Worm (Caenorhabditis elegans) whole organism, L1 larva: Measurements from ENCODE around the gene wrt-9.

Experiments
- alr-1 ChIP-seq: fragments of 200-800 bp; sonication (Bioruptor generic); optimal IDR thresholded peaks from 2 replicates; lab custom pipeline; 2018; ENCODE audit warnings: borderline replicate concordance, mild to moderate bottlenecking, missing genetic modification characterization, missing compliant biosample characterization
- ama-1 ChIP-seq: fragments of 150-350 bp; optimal IDR thresholded peaks from 2 replicates; lab custom pipeline; 2014
- ceh-63 ChIP-seq: fragments of 200-800 bp; sonication (Bioruptor generic); optimal IDR thresholded peaks from 2 replicates; lab custom pipeline; 2018; ENCODE audit warnings: mild to moderate bottlenecking, missing genetic modification characterization, missing compliant biosample characterization
- ceh-82 ChIP-seq, 3 experiments: fragments of 150-350 bp in 1 of 3; sonication (generic microtip) in 2 of 3; optimal IDR thresholded peaks; 2 replicates each; lab custom pipeline; 2014 to 2017; ENCODE audit warnings: missing biosample characterization in 3 of 3, missing genetic modification characterization in 3 of 3
- ceh-88 ChIP-seq: fragments of 200-800 bp; sonication (Bioruptor generic); IDR thresholded peaks from 2 replicates; pipeline ENCODE4 v1.3.6; 2022; ENCODE audit warnings: missing genetic modification characterization, missing compliant biosample characterization
- ceh-90 ChIP-seq: sonication (generic microtip); optimal IDR thresholded peaks from 2 replicates; lab custom pipeline; 2016; ENCODE audit warnings: missing genetic modification characterization, missing compliant biosample characterization
- ces-1 ChIP-seq: fragments of 150-350 bp; optimal IDR thresholded peaks from 2 replicates; lab custom pipeline; 2014; ENCODE audit warnings: missing biosample characterization, missing genetic modification reagents, missing genetic modification characterization
- efl-1 ChIP-seq, 4 experiments: fragments of 150-350 bp; optimal IDR thresholded peaks in 3 of 4; peaks in 1 of 4; 1 replicate in 1 of 4; 2 replicates in 3 of 4; lab custom pipeline; 2014; ENCODE audit warnings: missing biosample characterization in 2 of 4, missing genetic modification characterization in 2 of 4, missing genetic modification reagents in 2 of 4
- efl-3 ChIP-seq: fragments of 200-800 bp; sonication (Bioruptor generic); optimal IDR thresholded peaks from 2 replicates; lab custom pipeline; 2018; ENCODE audit warnings: mild to moderate bottlenecking, missing genetic modification characterization, missing compliant biosample characterization
- egl-27 ChIP-seq, 2 experiments: fragments of 150-350 bp in 1 of 2; sonication (generic microtip); optimal IDR thresholded peaks; 3 replicates each; lab custom pipeline; 2017 to 2018; ENCODE audit warnings: missing biosample characterization in 2 of 2, missing genetic modification characterization in 2 of 2, missing genetic modification reagents in 2 of 2
- elt-2 ChIP-seq: sonication (generic microtip); optimal IDR thresholded peaks from 2 replicates; lab custom pipeline; 2016; ENCODE audit warnings: missing genetic modification characterization, mild to moderate bottlenecking, inconsistent platforms, missing compliant biosample characterization, missing genetic modification reagents
- elt-3 ChIP-seq, 6 experiments: fragments of 150-350 bp in 1 of 6; sonication (generic microtip); optimal IDR thresholded peaks; 2 replicates each; lab custom pipeline; 2017 to 2018; ENCODE audit warnings: missing biosample characterization in 6 of 6, missing genetic modification characterization in 6 of 6, inconsistent platforms in 1 of 6
- fos-1 ChIP-seq: fragments of 150-350 bp; optimal IDR thresholded peaks from 2 replicates; lab custom pipeline; 2014; ENCODE audit warnings: missing biosample characterization, missing genetic modification characterization
- hpl-2 ChIP-seq: fragments of 150-350 bp; optimal IDR thresholded peaks from 2 replicates; lab custom pipeline; 2014; ENCODE audit warnings: missing biosample characterization, missing genetic modification reagents, missing genetic modification characterization
- lin-13 ChIP-seq: fragments of 150-350 bp; optimal IDR thresholded peaks from 2 replicates; lab custom pipeline; 2014; ENCODE audit warnings: missing biosample characterization, missing genetic modification reagents, missing genetic modification characterization
- lin-14 ChIP-seq: fragments of 200-800 bp; sonication (Bioruptor generic); optimal IDR thresholded peaks from 2 replicates; lab custom pipeline; 2018; ENCODE audit warnings: mild to moderate bottlenecking, missing genetic modification characterization, moderate library complexity, missing compliant biosample characterization
- lin-15B ChIP-seq: fragments of 150-350 bp; sonication (generic microtip); optimal IDR thresholded peaks from 3 replicates; lab custom pipeline; 2014; ENCODE audit warnings: missing biosample characterization, missing genetic modification characterization
- lsy-2 ChIP-seq, 2 experiments: fragments of 150-350 bp; optimal IDR thresholded peaks; 2 replicates each; lab custom pipeline; 2014; ENCODE audit warnings: missing biosample characterization in 2 of 2, missing genetic modification characterization in 2 of 2
- nhr-11 ChIP-seq: fragments of 150-350 bp; optimal IDR thresholded peaks from 2 replicates; lab custom pipeline; 2014; ENCODE audit warnings: missing biosample characterization, missing genetic modification characterization
- nhr-20 ChIP-seq: sonication (generic microtip); optimal IDR thresholded peaks from 2 replicates; lab custom pipeline; 2016; ENCODE audit warnings: mild to moderate bottlenecking, missing genetic modification characterization, missing compliant biosample characterization
- nhr-76 ChIP-seq: sonication (generic microtip); optimal IDR thresholded peaks from 2 replicates; lab custom pipeline; 2017; ENCODE audit warnings: missing biosample characterization, missing genetic modification characterization
- nhr-85 ChIP-seq: sonication (generic microtip); peaks from one replicate; lab custom pipeline; 2016; ENCODE audit warnings: missing genetic modification characterization, inconsistent platforms, missing compliant biosample characterization
- nhr-90 ChIP-seq: sonication (generic microtip); optimal IDR thresholded peaks from 2 replicates; lab custom pipeline; 2016; ENCODE audit warnings: mild to moderate bottlenecking, missing genetic modification characterization, missing compliant biosample characterization; ENCODE audit not compliant: poor library complexity
- sptf-1 ChIP-seq: fragments of 150-350 bp; optimal IDR thresholded peaks from 2 replicates; lab custom pipeline; 2014; ENCODE audit warnings: missing biosample characterization, missing genetic modification characterization
- sup-37 ChIP-seq: fragments of 200-800 bp; sonication (Bioruptor generic); optimal IDR thresholded peaks from 2 replicates; lab custom pipeline; 2018; ENCODE audit warnings: mild to moderate bottlenecking, missing genetic modification characterization, missing compliant biosample characterization
- tlp-1 ChIP-seq: fragments of 150-350 bp; optimal IDR thresholded peaks from 2 replicates; lab custom pipeline; 2014; ENCODE audit warnings: missing biosample characterization, missing genetic modification characterization
- vab-15 ChIP-seq: sonication (generic microtip); optimal IDR thresholded peaks from 2 replicates; lab custom pipeline; 2017; ENCODE audit warnings: missing genotype, mild to moderate bottlenecking, missing genetic modification characterization, missing compliant biosample characterization
- zip-4 ChIP-seq: fragments of 200-800 bp; sonication (Bioruptor generic); optimal IDR thresholded peaks from 2 replicates; lab custom pipeline; 2018; ENCODE audit warnings: mild to moderate bottlenecking, missing genetic modification characterization, moderate library complexity, missing compliant biosample characterization

Gene wrt-9

DNA sequence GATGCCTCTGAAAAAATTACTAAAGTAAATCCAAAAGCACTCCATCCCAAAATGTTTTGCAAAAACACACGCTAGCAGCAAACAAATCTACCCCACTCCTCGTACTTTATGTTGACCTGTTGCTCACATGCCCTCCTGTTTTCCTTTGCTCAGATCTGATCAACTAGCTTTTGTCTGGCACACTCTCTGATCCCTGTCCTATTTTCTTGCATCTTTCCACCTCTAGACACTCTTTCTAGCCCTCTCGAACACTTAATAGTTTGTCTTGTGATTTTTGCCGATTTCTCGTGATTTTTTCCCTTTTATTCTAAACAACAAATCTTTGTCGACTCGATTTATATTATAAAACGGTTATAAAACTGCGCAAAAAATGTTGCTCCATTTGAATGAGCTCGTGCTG lies 40.3 kb upstream of the wrt-9 start, which contains the start of gene K06A9.2 (continued):
- TF ChIP-seq nhr-76 (tag; lab: Kevin White, UChicago) = no peak

DNA sequence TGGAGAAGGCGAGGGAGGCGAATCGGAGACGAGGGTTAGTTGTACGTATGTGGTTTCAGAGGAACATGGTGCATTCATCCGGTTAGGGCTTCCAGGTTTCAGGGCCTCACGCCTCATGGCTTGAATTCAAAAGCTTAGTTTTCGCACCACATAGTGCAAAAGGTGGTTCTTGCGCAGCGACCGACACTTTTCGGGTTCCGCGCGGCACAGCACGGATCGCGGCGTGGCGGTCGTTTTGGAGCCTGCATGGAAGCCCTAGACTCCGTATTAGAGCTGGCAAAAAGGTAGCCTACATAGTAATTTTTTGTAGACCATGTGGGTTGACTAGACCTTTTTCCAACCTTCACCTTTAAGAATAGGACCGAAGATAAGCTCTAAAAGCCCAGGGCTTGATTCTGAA lies 37.6 kb upstream of the wrt-9 start:
- no peak for TF ChIP-seq sptf-1 (tag; lab: Kevin White, UChicago)
- no peak for TF ChIP-seq efl-1 (optimal IDR thresholded peaks at IDR 0.05; lab: Kevin White, UChicago)
- peak in 1 of 2 experiments; percentile 10 for TF ChIP-seq efl-1 (GFP tag; optimal IDR thresholded peaks at IDR 0.05 in 1 of 2; lab: Kevin White, UChicago)

DNA sequence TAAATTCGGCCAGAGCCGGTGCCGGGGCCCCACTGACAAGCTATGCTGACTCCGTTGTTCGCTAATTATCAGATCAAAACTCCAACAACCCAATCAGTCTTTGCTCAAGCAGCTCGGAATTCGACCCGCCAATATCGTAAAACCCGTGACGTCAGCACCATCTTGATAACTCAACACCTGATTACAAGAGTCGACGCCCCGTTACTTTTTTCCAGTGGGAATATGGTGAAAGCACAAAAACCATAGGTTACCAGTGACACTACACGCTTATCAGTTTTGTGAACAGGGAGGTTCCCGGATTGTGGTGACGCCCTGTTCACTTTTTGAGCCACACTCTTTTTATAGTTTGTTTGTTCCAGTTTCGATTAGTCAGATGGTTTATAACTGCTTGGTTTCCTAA lies 35.4 kb upstream of the wrt-9 start:
- TF ChIP-seq lsy-2 (tag; optimal IDR thresholded peaks at IDR 0.05; lab: Kevin White, UChicago) = no peak
- TF ChIP-seq elt-2 (tag; lab: Kevin White, UChicago) = peak; percentile 68
- peak; percentile 7 for TF ChIP-seq nhr-20 (tag; lab: Kevin White, UChicago)
- TF ChIP-seq hpl-2 = no peak
- TF ChIP-seq nhr-85 (tag; lab: Kevin White, UChicago) = no peak
- no peak for TF ChIP-seq lin-13 (GFP tag; lab: Kevin White, UChicago)
- no peak for TF ChIP-seq ceh-82 (tag; optimal IDR thresholded peaks at IDR 0.05; lab: Kevin White, UChicago)
- no peak for TF ChIP-seq zip-4 (GFP tag; lab: Kevin White, UChicago)
- TF ChIP-seq tlp-1 (tag; lab: Kevin White, UChicago) = no peak

DNA sequence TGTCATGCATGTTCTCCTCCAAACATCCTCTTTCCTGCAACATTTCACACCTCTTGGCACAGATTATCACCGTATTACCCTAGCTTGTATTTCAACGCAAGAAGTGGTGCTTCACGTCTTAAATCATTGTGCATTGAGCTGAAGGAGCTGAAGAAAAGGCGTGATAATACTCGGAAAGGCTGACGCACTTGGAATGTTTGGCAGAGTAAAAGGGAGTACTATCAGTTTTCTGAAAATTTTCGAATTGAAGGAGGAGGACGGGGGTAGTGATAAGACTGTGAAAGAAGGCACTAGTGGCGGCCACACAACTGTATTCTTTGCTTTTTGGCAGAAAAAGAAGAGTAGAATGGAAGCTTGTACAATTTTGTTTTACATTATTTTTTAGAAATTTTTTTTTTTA lies 33.0 kb upstream of the wrt-9 start:
- TF ChIP-seq lin-14 (no peak), elt-2 (tag; lab: Kevin White, UChicago) (peak; percentile 29)

DNA sequence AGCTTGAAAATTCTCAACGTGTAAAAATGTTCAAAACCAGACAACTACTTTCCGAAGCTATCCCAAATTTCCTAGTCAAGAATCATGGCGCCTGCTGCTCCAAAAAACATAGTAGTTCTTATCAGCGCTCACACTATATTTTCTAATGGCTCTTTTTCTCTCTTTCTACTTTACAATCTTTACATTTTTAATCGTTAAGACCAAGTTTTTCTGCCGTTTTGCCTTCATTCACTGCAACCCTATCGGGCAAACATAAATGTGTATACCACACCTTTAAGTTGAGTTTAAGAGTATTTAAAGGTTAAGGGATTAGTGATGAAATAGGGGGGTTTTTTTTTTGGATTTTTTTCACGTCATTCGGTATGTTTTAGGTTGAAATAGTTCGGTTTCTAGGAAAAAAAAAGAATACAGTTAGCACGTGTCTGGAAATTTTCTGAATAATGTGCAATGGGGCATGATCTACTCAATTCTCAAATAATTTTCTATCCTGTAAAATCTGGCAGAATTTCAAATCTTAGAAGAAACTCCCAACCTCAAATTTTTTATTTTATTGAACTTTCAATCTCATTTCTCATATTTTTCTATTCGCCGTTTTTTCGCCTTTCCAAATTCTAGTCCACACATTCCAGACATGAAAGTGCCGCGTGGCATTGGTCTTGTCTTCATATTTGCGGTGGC lies 29.4 kb upstream of the wrt-9 start, which contains the start of gene K06A9.1:
TSS of gene K06A9.1 (plus strand) at position 628 of the 678 bp plus-strand sequence.
- TF ChIP-seq elt-2 (tag; lab: Kevin White, UChicago) = peak; percentile 36
- TF ChIP-seq ceh-90 (tag; lab: Kevin White, UChicago) = no peak
- TF ChIP-seq, all 84 proteins: peak for 1

DNA sequence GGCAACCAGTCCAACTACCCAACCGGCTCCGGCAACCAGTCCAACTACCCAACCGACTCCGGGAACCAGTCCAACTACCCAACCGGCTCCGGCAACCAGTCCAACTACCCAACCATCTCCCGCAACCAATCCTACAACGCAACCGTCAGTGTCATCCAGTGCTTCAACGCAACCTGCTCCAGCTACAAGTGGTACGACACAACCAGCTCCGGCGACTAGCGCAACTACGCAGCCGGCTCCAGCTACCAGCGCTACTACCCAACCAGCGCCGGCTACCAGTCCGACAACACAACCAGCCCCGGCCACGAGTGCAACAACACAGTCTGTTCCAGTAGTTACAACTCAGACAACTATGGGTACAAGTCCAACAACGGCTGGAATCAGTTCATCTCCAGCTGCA lies 27.3 kb upstream of the wrt-9 start:
- TF ChIP-seq nhr-85 (tag; lab: Kevin White, UChicago) (no peak), nhr-20 (tag; lab: Kevin White, UChicago) (no peak), lin-15B (tag; lab: Kevin White, UChicago) (no peak), ceh-63 (GFP tag; lab: Kevin White, UChicago) (no peak), ceh-88 (GFP tag; lab: Robert Waterston, UW) (no peak), elt-2 (tag; lab: Kevin White, UChicago) (no peak), nhr-90 (no peak), elt-3 (tag; optimal IDR thresholded peaks at IDR 0.05; lab: Kevin White, UChicago) (no peak), fos-1 (tag; lab: Kevin White, UChicago) (no peak), egl-27 (tag; optimal IDR thresholded peaks at IDR 0.05; lab: Kevin White, UChicago) (no peak), efl-1 (optimal IDR thresholded peaks at IDR 0.05; lab: Kevin White, UChicago) (no peak), efl-1 (GFP tag; optimal IDR thresholded peaks at IDR 0.05 in 1 of 2; lab: Kevin White, UChicago) (no peak), lsy-2 (tag; optimal IDR thresholded peaks at IDR 0.05; lab: Kevin White, UChicago) (no peak), ama-1 (lab: Kevin White, UChicago) (no peak), vab-15 (no peak), hpl-2 (no peak), alr-1 (tag; lab: Kevin White, UChicago) (no peak), sup-37 (GFP tag; lab: Kevin White, UChicago) (no peak), ces-1 (GFP tag; lab: Kevin White, UChicago) (no peak), nhr-11 (tag; lab: Kevin White, UChicago) (no peak), efl-3 (GFP tag; lab: Kevin White, UChicago) (no peak)
- TF ChIP-seq, all 84 proteins: peak for 0
